Worm (Caenorhabditis elegans): Measurements from ENCODE around the gene gcy-21.

- no peak for TF ChIP-seq tlf-1 (GFP tag; optimal IDR thresholded peaks at IDR 0.05)
- no peak for TF ChIP-seq sea-2 (GFP tag; IDR thresholded peaks at IDR 0.05)
- no peak for TF ChIP-seq B0336.3 (GFP tag; IDR thresholded peaks at IDR 0.05)
- no peak for TF ChIP-seq hrde-1 (tag; optimal IDR thresholded peaks at IDR 0.05; ENCODE audit: borderline replicate concordance)
- TF ChIP-seq unc-62 (GFP tag; optimal IDR thresholded peaks at IDR 0.05), result no peak
- TF ChIP-seq tbx-9 (tag; optimal IDR thresholded peaks at IDR 0.05; ENCODE audit: borderline replicate concordance), result no peak
- TF ChIP-seq efl-1 (GFP tag; optimal IDR thresholded peaks at IDR 0.05), result no peak
- TF ChIP-seq attf-3 (GFP tag; conservative IDR thresholded peaks at IDR 0.05), result no peak
- TF ChIP-seq ekl-4 (GFP tag; IDR thresholded peaks at IDR 0.05), result no peak
- no peak for TF ChIP-seq rpc-1 (optimal IDR thresholded peaks at IDR 0.05)
- no peak for TF ChIP-seq rpc-1 (tag; optimal IDR thresholded peaks at IDR 0.05)
- TF ChIP-seq madf-8 (GFP tag; conservative IDR thresholded peaks at IDR 0.05), result no peak
- no peak for TF ChIP-seq gei-17 (GFP tag; optimal IDR thresholded peaks at IDR 0.05)
- no peak for TF ChIP-seq him-1 (tag; optimal IDR thresholded peaks at IDR 0.05)
Measured at ce11 chrII:2610202-2610912, 49.1 kb upstream of the gcy-21 start, which contains the start of gene sri-38.
